Worm (Caenorhabditis elegans): ENCODE data around the gene Y45F3A.8.

- TF ChIP-seq tab-1 (GFP tag; IDR thresholded peaks at IDR 0.05) (no peak), flt-1 (GFP tag; IDR thresholded peaks at IDR 0.05) (no peak), klf-2 (GFP tag; conservative IDR thresholded peaks at IDR 0.05) (no peak)
Measured at ce11 chrIII:10583483-10583882, 9.1 kb downstream of the Y45F3A.8 start.

Data from whole organism, midembryonic.